Fruit fly (Drosophila melanogaster) whole organism, embryonic: Measurements from ENCODE around the gene Spps.
A peak's percentile ranks its signal among the peaks of the same experiment; 100 is the strongest.

Experiments used
- Bgb ChIP-seq: fragments of 200-800 bp; sonication (Bioruptor generic); IDR thresholded peaks from 2 replicates; pipeline ENCODE4 v1.3.6; 2022; ENCODE audit warnings: missing biosample characterization, missing genetic modification characterization; ENCODE audit not compliant: partially characterized antibody
- CG11696 ChIP-seq: fragments of 200-800 bp; sonication (Bioruptor generic); IDR thresholded peaks from 2 replicates; pipeline ENCODE4 v1.3.6; 2022; ENCODE audit warnings: missing biosample characterization, missing genetic modification characterization
- CG13287 ChIP-seq: fragments of 200-800 bp; sonication (Bioruptor generic); IDR thresholded peaks from 2 replicates; pipeline ENCODE4 v1.3.6; 2022; ENCODE audit warnings: missing biosample characterization, missing genetic modification characterization; ENCODE audit not compliant: partially characterized antibody
- CG1602 ChIP-seq: fragments of 200-800 bp; sonication (Bioruptor generic); optimal IDR thresholded peaks from 3 replicates; lab custom pipeline; 2016; ENCODE audit warnings: missing biosample characterization, missing genetic modification characterization
- CG3065 ChIP-seq: fragments of 200-800 bp; sonication (Bioruptor generic); optimal IDR thresholded peaks from 2 replicates; lab custom pipeline; 2016; ENCODE audit warnings: missing biosample characterization, missing genetic modification characterization
- CG32767 ChIP-seq: fragments of 200-800 bp; sonication (Bioruptor generic); IDR thresholded peaks from 2 replicates; pipeline ENCODE4 v1.3.6; 2022; ENCODE audit warnings: missing biosample characterization, missing genetic modification characterization
- CG3995 ChIP-seq: fragments of 200-800 bp; sonication (Bioruptor generic); optimal IDR thresholded peaks from 3 replicates; lab custom pipeline; 2016; ENCODE audit warnings: missing biosample characterization, missing genetic modification characterization
- CG8388 ChIP-seq: fragments of 200-800 bp; sonication (Bioruptor generic); optimal IDR thresholded peaks from 2 replicates; lab custom pipeline; 2019; ENCODE audit warnings: missing biosample characterization, mild to moderate bottlenecking, missing genetic modification characterization, moderate library complexity
- D19A ChIP-seq: fragments of 200-800 bp; optimal IDR thresholded peaks from 3 replicates; lab custom pipeline; 2019; ENCODE audit warnings: missing biosample characterization, mild to moderate bottlenecking, missing genetic modification characterization, moderate library complexity
- Dp ChIP-seq: fragments of 200-800 bp; sonication (Bioruptor generic); optimal IDR thresholded peaks from 2 replicates; lab custom pipeline; 2018; ENCODE audit warnings: missing biosample characterization, mild to moderate bottlenecking, missing genetic modification characterization, moderate library complexity
- Ets97D ChIP-seq: fragments of 200-800 bp; sonication (Bioruptor generic); optimal IDR thresholded peaks from 3 replicates; lab custom pipeline; 2016; ENCODE audit warnings: missing biosample characterization, missing genetic modification characterization
- MBD-R2 ChIP-seq: fragments of 200-800 bp; sonication (Bioruptor generic); IDR thresholded peaks from 2 replicates; pipeline ENCODE4 v1.3.6; 2022; ENCODE audit warnings: missing biosample characterization, missing genetic modification characterization
- Scr ChIP-seq: fragments of 200-800 bp; sonication (Bioruptor generic); IDR thresholded peaks from 2 replicates; pipeline ENCODE4 v1.3.6; 2022; ENCODE audit warnings: missing biosample characterization, missing genetic modification characterization; ENCODE audit not compliant: partially characterized antibody
- crol ChIP-seq: fragments of 200-800 bp; sonication (Bioruptor generic); IDR thresholded peaks from 2 replicates; pipeline ENCODE4 v1.3.6; 2022; ENCODE audit warnings: missing biosample characterization, missing genetic modification characterization
- gcm2 ChIP-seq: fragments of 200-800 bp; sonication (Bioruptor generic); optimal IDR thresholded peaks from 2 replicates; lab custom pipeline; 2016; ENCODE audit warnings: missing biosample characterization, missing genetic modification characterization
- gt ChIP-seq: fragments of 200-800 bp; sonication (Bioruptor generic); IDR thresholded peaks from 2 replicates; pipeline ENCODE4 v1.3.6; 2022; ENCODE audit warnings: missing biosample characterization, missing genetic modification characterization
- insv ChIP-seq, 2 experiments: fragments of 200-800 bp; sonication (Bioruptor generic); optimal IDR thresholded peaks; 3 replicates each; lab custom pipeline; 2016 to 2018; ENCODE audit warnings: missing biosample characterization in 2 of 2, missing genetic modification characterization in 2 of 2
- luna ChIP-seq: fragments of 200-800 bp; sonication (Bioruptor generic); optimal IDR thresholded peaks from 2 replicates; lab custom pipeline; 2016; ENCODE audit warnings: missing biosample characterization, missing genetic modification characterization
- pzg ChIP-seq: fragments of 200-800 bp; sonication (Bioruptor generic); optimal IDR thresholded peaks from 3 replicates; lab custom pipeline; 2018; ENCODE audit warnings: missing biosample characterization, mild to moderate bottlenecking, missing genetic modification characterization, moderate library complexity
- sd ChIP-seq: fragments of 200-800 bp; sonication (Bioruptor generic); optimal IDR thresholded peaks from 3 replicates; lab custom pipeline; 2018; ENCODE audit warnings: missing biosample characterization, mild to moderate bottlenecking, missing genetic modification characterization, moderate library complexity
- stwl ChIP-seq: fragments of 200-800 bp; sonication (Bioruptor generic); optimal IDR thresholded peaks from 3 replicates; lab custom pipeline; 2018; ENCODE audit warnings: missing biosample characterization, mild to moderate bottlenecking, missing genetic modification characterization, moderate library complexity
- unc-4 ChIP-seq: fragments of 200-800 bp; sonication (Bioruptor generic); IDR thresholded peaks from 2 replicates; pipeline ENCODE4 v1.3.6; 2022; ENCODE audit warnings: missing biosample characterization, missing genetic modification characterization; ENCODE audit not compliant: partially characterized antibody
- wek ChIP-seq: fragments of 200-800 bp; sonication (Bioruptor generic); optimal IDR thresholded peaks from 3 replicates; lab custom pipeline; 2018; ENCODE audit warnings: missing biosample characterization, mild to moderate bottlenecking, missing genetic modification characterization, moderate library complexity

Gene Spps

dm6 chr3R:24186188-24186587 lies 40.5 kb downstream of the Spps start, which contains the start of gene mora (continued):
- TF ChIP-seq CG1602 (no peak), CG3065 (GFP tag; lab: Kevin White, UChicago) (no peak), CG32767 (GFP tag; lab: Robert Waterston, UW) (no peak), sd (peak; percentile 48), stwl (peak; percentile 39), MBD-R2 (GFP tag; lab: Robert Waterston, UW) (peak; percentile 36; the same call in 1 of the 2 replicates), insv (GFP tag; optimal IDR thresholded peaks at IDR 0.05; lab: Kevin White, UChicago) (no peak), pzg (GFP tag; lab: Kevin White, UChicago) (peak; percentile 65), CG3995 (GFP tag; lab: Kevin White, UChicago) (peak; percentile 38), Bgb (GFP tag; lab: Robert Waterston, UW) (no peak), CG13287 (peak; percentile 49), gt (GFP tag; lab: Robert Waterston, UW) (no peak), CG8388 (GFP tag; lab: Kevin White, UChicago) (no peak), crol (GFP tag; lab: Robert Waterston, UW) (0 out of 2 replicates have a peak, but pooled peaks have one; percentile 32), CG11696 (GFP tag; lab: Robert Waterston, UW) (no peak), D19A (no peak), gcm2 (GFP tag; lab: Kevin White, UChicago) (no peak), Ets97D (GFP tag; lab: Kevin White, UChicago) (peak; percentile 17), luna (GFP tag; lab: Kevin White, UChicago) (no peak), Dp (GFP tag; lab: Kevin White, UChicago) (peak; percentile 93), Scr (GFP tag; lab: Robert Waterston, UW) (0 out of 2 replicates have a peak, but pooled peaks have one; percentile 28), wek (GFP tag; lab: Kevin White, UChicago) (peak; percentile 11), unc-4 (GFP tag; lab: Robert Waterston, UW) (peak; percentile 16; the same call in 1 of the 2 replicates)
